Fruit fly (Drosophila melanogaster) whole organism, embryonic: ENCODE data around the gene sno.

Experiments used
- Bteb2 ChIP-seq: fragments of 200-800 bp; sonication (Bioruptor generic); optimal IDR thresholded peaks from 2 replicates; lab custom pipeline; 2016; ENCODE audit warnings: missing biosample characterization, missing genetic modification characterization
- CG15601 ChIP-seq: fragments of 200-800 bp; sonication (Bioruptor generic); optimal IDR thresholded peaks from 3 replicates; lab custom pipeline; 2019; ENCODE audit warnings: missing biosample characterization, mild to moderate bottlenecking, missing genetic modification characterization, moderate library complexity
- CG17912 ChIP-seq: fragments of 200-800 bp; sonication (Bioruptor generic); optimal IDR thresholded peaks from 2 replicates; lab custom pipeline; 2018; ENCODE audit warnings: missing biosample characterization, mild to moderate bottlenecking, missing genetic modification characterization
- CG30020 ChIP-seq: fragments of 200-800 bp; optimal IDR thresholded peaks from 2 replicates; lab custom pipeline; 2019; ENCODE audit warnings: missing biosample characterization, mild to moderate bottlenecking, missing genetic modification characterization, moderate library complexity
- CG8478 ChIP-seq: fragments of >200 bp; optimal IDR thresholded peaks from 2 replicates; lab custom pipeline; 2018
- E2f1 ChIP-seq: fragments of 200-800 bp; sonication (Bioruptor generic); IDR thresholded peaks from 2 replicates; pipeline ENCODE4 v1.3.6; 2022; ENCODE audit warnings: missing biosample characterization, missing genetic modification characterization
- exex ChIP-seq: fragments of 200-800 bp; sonication (Bioruptor generic); optimal IDR thresholded peaks from 4 replicates; lab custom pipeline; 2018; ENCODE audit warnings: missing biosample characterization, mild to moderate bottlenecking, missing genetic modification characterization, moderate library complexity
- gem ChIP-seq: fragments of 200-800 bp; sonication (Bioruptor generic); optimal IDR thresholded peaks from 2 replicates; lab custom pipeline; 2019; ENCODE audit warnings: missing biosample characterization, mild to moderate bottlenecking, missing genetic modification characterization, moderate library complexity

DNA sequence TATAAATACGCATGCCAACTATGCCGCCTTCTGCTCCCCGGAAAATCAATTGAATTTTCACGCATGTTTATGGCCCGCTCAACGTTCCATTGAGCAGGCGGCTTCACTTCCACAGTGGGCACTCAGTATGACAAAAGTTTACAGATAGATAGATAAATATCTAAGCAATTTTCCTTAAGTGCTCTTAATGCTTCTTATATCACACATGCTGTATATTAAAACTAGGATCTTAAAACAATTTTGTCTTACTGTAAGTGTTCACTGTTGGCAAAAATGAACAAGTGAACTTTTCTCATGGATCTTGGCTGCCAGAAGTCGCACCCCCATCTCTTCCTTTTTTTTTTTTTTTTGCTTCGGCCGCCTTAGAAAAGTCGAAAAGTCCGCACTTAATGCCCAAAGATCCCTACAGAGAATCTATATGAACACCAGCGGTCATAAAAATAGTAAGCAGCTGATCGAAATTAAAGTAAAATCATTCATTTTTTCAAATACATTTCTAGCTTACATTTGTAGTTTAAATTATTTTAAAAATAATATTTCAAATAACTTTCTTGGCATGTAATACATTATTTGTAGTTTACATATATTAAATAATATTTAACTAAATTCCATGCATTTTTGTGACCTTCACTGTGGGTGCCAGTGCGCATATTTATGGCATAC lies 41.7 kb upstream of the sno start:
- no peak for TF ChIP-seq CG8478 (lab: Kevin White, UChicago)
- peak; percentile 62 for TF ChIP-seq gem (tag; lab: Kevin White, UChicago)
- TF ChIP-seq Bteb2 (GFP tag; lab: Kevin White, UChicago), result no peak
- peak; percentile 14 for TF ChIP-seq CG15601 (tag; lab: Kevin White, UChicago)
- TF ChIP-seq E2f1, result peak; percentile 56
- no peak for TF ChIP-seq CG17912 (GFP tag; lab: Kevin White, UChicago)
- no peak for TF ChIP-seq exex
- TF ChIP-seq CG30020 (tag; lab: Kevin White, UChicago), result no peak
